Worm (Caenorhabditis elegans) whole organism, L1 larva: Measurements from ENCODE around the gene F53B3.6.

Experiments used
- C34B4.2 ChIP-seq: sonication (generic microtip); optimal IDR thresholded peaks from 2 replicates; lab custom pipeline; 2017; ENCODE audit warnings: mild to moderate bottlenecking, missing genetic modification characterization, missing compliant biosample characterization
- F16B12.6 ChIP-seq: fragments of 150-350 bp; optimal IDR thresholded peaks from 2 replicates; lab custom pipeline; 2014; ENCODE audit warnings: missing biosample characterization, missing genetic modification characterization
- Y116A8C.19 ChIP-seq: sonication (generic microtip); optimal IDR thresholded peaks from 2 replicates; lab custom pipeline; 2016; ENCODE audit warnings: missing compliant biosample characterization, missing genetic modification characterization, borderline replicate concordance
- aha-1 ChIP-seq: fragments of 150-350 bp; optimal IDR thresholded peaks from 2 replicates; lab custom pipeline; 2014; ENCODE audit warnings: missing biosample characterization, missing genetic modification characterization
- alr-1 ChIP-seq: fragments of 200-800 bp; sonication (Bioruptor generic); optimal IDR thresholded peaks from 2 replicates; lab custom pipeline; 2018; ENCODE audit warnings: borderline replicate concordance, mild to moderate bottlenecking, missing genetic modification characterization, missing compliant biosample characterization
- aly-2 ChIP-seq: fragments of 150-350 bp; optimal IDR thresholded peaks from 2 replicates; lab custom pipeline; 2014; ENCODE audit warnings: missing biosample characterization, missing genetic modification characterization
- blmp-1 ChIP-seq: fragments of 150-350 bp; optimal IDR thresholded peaks from 2 replicates; lab custom pipeline; 2014; ENCODE audit warnings: missing biosample characterization, missing genetic modification characterization
- ceh-63 ChIP-seq: fragments of 200-800 bp; sonication (Bioruptor generic); optimal IDR thresholded peaks from 2 replicates; lab custom pipeline; 2018; ENCODE audit warnings: mild to moderate bottlenecking, missing genetic modification characterization, missing compliant biosample characterization
- ceh-8 ChIP-seq: fragments of 200-800 bp; sonication (Bioruptor generic); optimal IDR thresholded peaks from 2 replicates; lab custom pipeline; 2018; ENCODE audit warnings: mild to moderate bottlenecking, missing genetic modification characterization, moderate library complexity, missing compliant biosample characterization
- ceh-82 ChIP-seq, 3 experiments: fragments of 150-350 bp in 1 of 3; sonication (generic microtip) in 2 of 3; optimal IDR thresholded peaks; 2 replicates each; lab custom pipeline; 2014 to 2017; ENCODE audit warnings: missing biosample characterization in 3 of 3, missing genetic modification characterization in 3 of 3
- ces-1 ChIP-seq: fragments of 150-350 bp; optimal IDR thresholded peaks from 2 replicates; lab custom pipeline; 2014; ENCODE audit warnings: missing biosample characterization, missing genetic modification reagents, missing genetic modification characterization
- efl-1 ChIP-seq, 4 experiments: fragments of 150-350 bp; optimal IDR thresholded peaks in 3 of 4; peaks in 1 of 4; 1 replicate in 1 of 4; 2 replicates in 3 of 4; lab custom pipeline; 2014; ENCODE audit warnings: missing biosample characterization in 2 of 4, missing genetic modification characterization in 2 of 4, missing genetic modification reagents in 2 of 4
- egl-27 ChIP-seq, 2 experiments: fragments of 150-350 bp in 1 of 2; sonication (generic microtip); optimal IDR thresholded peaks; 3 replicates each; lab custom pipeline; 2017 to 2018; ENCODE audit warnings: missing biosample characterization in 2 of 2, missing genetic modification characterization in 2 of 2, missing genetic modification reagents in 2 of 2
- elt-2 ChIP-seq: sonication (generic microtip); optimal IDR thresholded peaks from 2 replicates; lab custom pipeline; 2016; ENCODE audit warnings: missing genetic modification characterization, mild to moderate bottlenecking, inconsistent platforms, missing compliant biosample characterization, missing genetic modification reagents
- ets-5 ChIP-seq: fragments of 200-800 bp; sonication (Bioruptor generic); IDR thresholded peaks from 2 replicates; pipeline ENCODE4 v1.3.6; 2022; ENCODE audit warnings: missing genetic modification characterization, missing compliant biosample characterization
- fkh-4 ChIP-seq: sonication (generic microtip); optimal IDR thresholded peaks from 2 replicates; lab custom pipeline; 2016; ENCODE audit warnings: missing compliant biosample characterization, missing genetic modification characterization, borderline replicate concordance
- hlh-4 ChIP-seq: sonication (generic microtip); optimal IDR thresholded peaks from 2 replicates; lab custom pipeline; 2016; ENCODE audit warnings: mild to moderate bottlenecking, missing genetic modification characterization, missing compliant biosample characterization
- hpl-2 ChIP-seq: fragments of 150-350 bp; optimal IDR thresholded peaks from 2 replicates; lab custom pipeline; 2014; ENCODE audit warnings: missing biosample characterization, missing genetic modification reagents, missing genetic modification characterization
- isw-1 ChIP-seq: fragments of 200-800 bp; sonication (Bioruptor generic); IDR thresholded peaks from 2 replicates; pipeline ENCODE4 v1.3.6; 2022; ENCODE audit warnings: missing genetic modification characterization, missing compliant biosample characterization
- lin-14 ChIP-seq: fragments of 200-800 bp; sonication (Bioruptor generic); optimal IDR thresholded peaks from 2 replicates; lab custom pipeline; 2018; ENCODE audit warnings: mild to moderate bottlenecking, missing genetic modification characterization, moderate library complexity, missing compliant biosample characterization
- mab-9 ChIP-seq: fragments of 200-800 bp; sonication (Bioruptor generic); IDR thresholded peaks from 2 replicates; pipeline ENCODE4 v1.3.6; 2022; ENCODE audit warnings: missing genetic modification reagents, missing genetic modification characterization, missing compliant biosample characterization
- mdl-1 ChIP-seq, 2 experiments: fragments of 150-350 bp; optimal IDR thresholded peaks; 2 replicates each; lab custom pipeline; 2014 to 2017; ENCODE audit warnings: missing biosample characterization in 2 of 2, missing genetic modification characterization in 2 of 2, inconsistent platforms in 1 of 2
- mep-1 ChIP-seq: fragments of 150-350 bp; optimal IDR thresholded peaks from 2 replicates; lab custom pipeline; 2014; ENCODE audit warnings: missing biosample characterization, missing genetic modification characterization
- nhr-11 ChIP-seq: fragments of 150-350 bp; optimal IDR thresholded peaks from 2 replicates; lab custom pipeline; 2014; ENCODE audit warnings: missing biosample characterization, missing genetic modification characterization
- nhr-19 ChIP-seq: fragments of 200-800 bp; sonication (Bioruptor generic); conservative IDR thresholded peaks from 2 replicates; pipeline ENCODE4 v1.3.6; 2022; ENCODE audit warnings: missing genetic modification characterization, missing compliant biosample characterization
- nhr-28 ChIP-seq: fragments of 150-350 bp; optimal IDR thresholded peaks from 2 replicates; lab custom pipeline; 2014; ENCODE audit warnings: missing biosample characterization, missing genetic modification characterization
- nhr-47 ChIP-seq: sonication (generic microtip); optimal IDR thresholded peaks from 2 replicates; lab custom pipeline; 2016; ENCODE audit warnings: mild to moderate bottlenecking, missing genetic modification characterization, moderate library complexity, missing compliant biosample characterization
- nhr-77 ChIP-seq: fragments of 150-350 bp; optimal IDR thresholded peaks from 2 replicates; lab custom pipeline; 2014; ENCODE audit warnings: missing biosample characterization, missing genetic modification characterization
- nhr-84 ChIP-seq: sonication (generic microtip); optimal IDR thresholded peaks from 2 replicates; lab custom pipeline; 2017; ENCODE audit warnings: missing biosample characterization, missing genetic modification characterization
- nhr-85 ChIP-seq: sonication (generic microtip); peaks from one replicate; lab custom pipeline; 2016; ENCODE audit warnings: missing genetic modification characterization, inconsistent platforms, missing compliant biosample characterization
- nhr-90 ChIP-seq: sonication (generic microtip); optimal IDR thresholded peaks from 2 replicates; lab custom pipeline; 2016; ENCODE audit warnings: mild to moderate bottlenecking, missing genetic modification characterization, missing compliant biosample characterization; ENCODE audit not compliant: poor library complexity
- pax-3 ChIP-seq: fragments of 200-800 bp; sonication (Bioruptor generic); optimal IDR thresholded peaks from 2 replicates; lab custom pipeline; 2018; ENCODE audit warnings: mild to moderate bottlenecking, missing genetic modification characterization, moderate library complexity, missing compliant biosample characterization
- pqm-1 ChIP-seq: sonication (generic microtip); optimal IDR thresholded peaks from 3 replicates; lab custom pipeline; 2017; ENCODE audit warnings: missing biosample characterization, missing genetic modification characterization
- rnt-1 ChIP-seq: sonication (generic microtip); optimal IDR thresholded peaks from 2 replicates; lab custom pipeline; 2016; ENCODE audit warnings: mild to moderate bottlenecking, missing genetic modification characterization, moderate library complexity, missing compliant biosample characterization
- skn-1 ChIP-seq: fragments of 150-350 bp; optimal IDR thresholded peaks from 2 replicates; lab custom pipeline; 2014; ENCODE audit warnings: missing biosample characterization, missing genetic modification characterization
- snu-23 ChIP-seq: sonication (generic microtip); optimal IDR thresholded peaks from 2 replicates; lab custom pipeline; 2016; ENCODE audit warnings: missing genetic modification characterization, missing compliant biosample characterization
- sptf-1 ChIP-seq: fragments of 150-350 bp; optimal IDR thresholded peaks from 2 replicates; lab custom pipeline; 2014; ENCODE audit warnings: missing biosample characterization, missing genetic modification characterization
- sup-37 ChIP-seq: fragments of 200-800 bp; sonication (Bioruptor generic); optimal IDR thresholded peaks from 2 replicates; lab custom pipeline; 2018; ENCODE audit warnings: mild to moderate bottlenecking, missing genetic modification characterization, missing compliant biosample characterization
- tbx-2 ChIP-seq: sonication (generic microtip); optimal IDR thresholded peaks from 2 replicates; lab custom pipeline; 2016; ENCODE audit warnings: missing genetic modification characterization, missing compliant biosample characterization
- tlp-1 ChIP-seq: fragments of 150-350 bp; optimal IDR thresholded peaks from 2 replicates; lab custom pipeline; 2014; ENCODE audit warnings: missing biosample characterization, missing genetic modification characterization
- unc-130 ChIP-seq: fragments of 150-350 bp; optimal IDR thresholded peaks from 2 replicates; lab custom pipeline; 2017; ENCODE audit warnings: missing biosample characterization, missing genetic modification characterization, inconsistent platforms
- unc-62 ChIP-seq: fragments of 150-350 bp; optimal IDR thresholded peaks from 2 replicates; lab custom pipeline; 2014; ENCODE audit warnings: missing biosample characterization, missing genetic modification reagents, missing genetic modification characterization
- unc-86 ChIP-seq: sonication (generic microtip); optimal IDR thresholded peaks from 2 replicates; lab custom pipeline; 2016; ENCODE audit warnings: missing genetic modification characterization, missing compliant biosample characterization
- unc-98 ChIP-seq: fragments of 200-800 bp; sonication (Bioruptor generic); IDR thresholded peaks from 2 replicates; pipeline ENCODE4 v1.3.6; 2022; ENCODE audit warnings: missing genetic modification characterization, missing compliant biosample characterization
- vab-15 ChIP-seq: sonication (generic microtip); optimal IDR thresholded peaks from 2 replicates; lab custom pipeline; 2017; ENCODE audit warnings: missing genotype, mild to moderate bottlenecking, missing genetic modification characterization, missing compliant biosample characterization
- xbp-1 ChIP-seq: sonication (generic microtip); optimal IDR thresholded peaks from 2 replicates; lab custom pipeline; 2016; ENCODE audit warnings: missing genetic modification characterization, missing compliant biosample characterization
- zip-4 ChIP-seq: fragments of 200-800 bp; sonication (Bioruptor generic); optimal IDR thresholded peaks from 2 replicates; lab custom pipeline; 2018; ENCODE audit warnings: mild to moderate bottlenecking, missing genetic modification characterization, moderate library complexity, missing compliant biosample characterization
- ztf-11 ChIP-seq, 2 experiments: sonication (generic microtip); optimal IDR thresholded peaks; 2 replicates each; lab custom pipeline; 2016 to 2017; ENCODE audit warnings: missing genetic modification characterization in 2 of 2, missing biosample characterization in 1 of 2, missing compliant biosample characterization in 1 of 2
- ztf-4 ChIP-seq: fragments of 150-350 bp; optimal IDR thresholded peaks from 2 replicates; lab custom pipeline; 2014; ENCODE audit warnings: missing biosample characterization, missing genetic modification characterization

F53B3.6 gene

DNA sequence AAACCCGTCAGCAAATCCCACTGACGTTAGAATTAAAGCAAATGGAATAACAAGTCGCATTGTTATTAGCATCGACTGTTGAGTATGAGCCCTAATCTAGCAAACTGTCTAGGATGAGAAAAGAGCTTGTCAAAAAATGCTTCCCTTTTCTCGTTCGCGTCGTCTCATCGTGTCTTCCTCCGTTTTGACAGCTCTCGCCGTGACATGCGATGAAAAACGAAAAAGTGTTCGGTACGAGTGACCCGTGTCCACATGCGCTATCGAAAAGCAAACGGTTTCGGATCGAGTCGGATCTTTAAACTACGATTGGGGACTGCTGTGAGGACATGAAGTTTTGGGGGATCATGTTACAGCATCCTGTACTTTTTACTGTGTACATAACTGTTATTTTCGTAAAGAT lies 1.7 kb upstream of the F53B3.6 start, which contains the start of gene comt-1:
comt-1 (minus strand) TSS at position 101 of the 400 bp plus-strand sequence.
- TF ChIP-seq unc-130 (tag; lab: Kevin White, UChicago) (no peak), nhr-85 (tag; lab: Kevin White, UChicago) (peak; percentile 28), C34B4.2 (no peak), F16B12.6 (no peak), sup-37 (no peak), pqm-1 (tag; lab: Kevin White, UChicago) (no peak), Y116A8C.19 (tag; lab: Kevin White, UChicago) (no peak)

DNA sequence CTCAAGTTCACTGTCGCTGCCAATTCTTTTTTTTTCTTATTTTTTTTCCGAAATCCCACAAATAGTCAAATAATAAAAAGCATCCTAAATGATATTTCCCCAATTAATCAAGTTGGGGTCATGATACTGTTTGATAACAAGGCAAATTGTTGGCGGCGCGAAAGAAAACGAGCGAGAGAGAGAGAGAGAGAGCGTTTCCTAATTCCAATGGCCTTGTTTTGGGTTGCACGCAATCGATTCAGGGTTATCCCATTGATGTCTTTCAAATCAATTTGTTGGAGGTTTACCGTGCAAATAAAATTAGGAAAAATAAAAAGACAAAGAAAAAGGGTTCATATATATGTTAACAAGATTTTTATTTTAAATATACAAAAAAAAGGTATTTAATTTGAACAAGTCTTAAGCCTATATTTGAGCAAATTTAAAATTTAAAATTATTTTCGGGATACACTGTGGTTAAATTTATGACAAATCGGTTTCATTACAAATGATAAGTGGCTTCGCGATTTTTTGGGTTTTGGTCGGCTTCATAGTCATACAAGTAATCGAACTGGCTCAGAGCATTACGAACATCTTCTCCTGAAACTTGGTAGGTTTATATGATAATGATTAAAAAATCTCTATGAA lies 1.7 kb downstream of the F53B3.6 start:
- TF ChIP-seq alr-1 (tag; lab: Kevin White, UChicago): no peak
- TF ChIP-seq vab-15 (tag; lab: Kevin White, UChicago): no peak
- TF ChIP-seq ets-5 (GFP tag; lab: Robert Waterston, UW): no peak
- no peak for TF ChIP-seq xbp-1 (tag; lab: Kevin White, UChicago)
- TF ChIP-seq C34B4.2: no peak
- no peak for TF ChIP-seq sptf-1
- no peak for TF ChIP-seq nhr-28 (tag; lab: Kevin White, UChicago)
- peak; percentile 23 for TF ChIP-seq nhr-90 (tag; lab: Kevin White, UChicago)
- TF ChIP-seq aly-2 (tag; lab: Kevin White, UChicago): no peak
- TF ChIP-seq mab-9 (GFP tag; lab: Robert Waterston, UW): no peak
- TF ChIP-seq nhr-85 (tag; lab: Kevin White, UChicago): peak; percentile 85
- no peak for TF ChIP-seq ceh-8 (GFP tag; lab: Kevin White, UChicago)
- no peak for TF ChIP-seq F16B12.6
- TF ChIP-seq nhr-47 (tag; lab: Kevin White, UChicago): no peak
- no peak for TF ChIP-seq zip-4 (GFP tag; lab: Kevin White, UChicago)
- TF ChIP-seq elt-2 (tag; lab: Kevin White, UChicago): no peak
- peak; percentile 60 for TF ChIP-seq blmp-1
- TF ChIP-seq ceh-63 (GFP tag; lab: Kevin White, UChicago): no peak
- no peak for TF ChIP-seq unc-98 (GFP tag; lab: Robert Waterston, UW)
- no peak for TF ChIP-seq nhr-77 (tag; lab: Kevin White, UChicago)
- no peak for TF ChIP-seq egl-27 (tag; optimal IDR thresholded peaks at IDR 0.05; lab: Kevin White, UChicago)
- no peak for TF ChIP-seq pax-3
- peak; percentile 38 for TF ChIP-seq ztf-4 (tag; lab: Kevin White, UChicago)
- TF ChIP-seq unc-62: no peak
- no peak for TF ChIP-seq efl-1 (optimal IDR thresholded peaks at IDR 0.05; lab: Kevin White, UChicago)
- no peak for TF ChIP-seq efl-1 (GFP tag; optimal IDR thresholded peaks at IDR 0.05 in 1 of 2; lab: Kevin White, UChicago)
- peak; percentile 32 for TF ChIP-seq mep-1
- TF ChIP-seq rnt-1: no peak
- TF ChIP-seq fkh-4 (tag; lab: Kevin White, UChicago): no peak
- no peak for TF ChIP-seq ces-1 (GFP tag; lab: Kevin White, UChicago)
- TF ChIP-seq mdl-1 (tag; optimal IDR thresholded peaks at IDR 0.05; lab: Kevin White, UChicago): no peak
- TF ChIP-seq Y116A8C.19 (tag; lab: Kevin White, UChicago): no peak
- no peak for TF ChIP-seq lin-14 (GFP tag; lab: Kevin White, UChicago)
- no peak for TF ChIP-seq nhr-11 (tag; lab: Kevin White, UChicago)
- no peak for TF ChIP-seq unc-86 (tag; lab: Kevin White, UChicago)
- TF ChIP-seq snu-23: peak; percentile 48
- no peak for TF ChIP-seq tlp-1
- no peak for TF ChIP-seq unc-130 (tag; lab: Kevin White, UChicago)
- TF ChIP-seq ztf-11 (tag; optimal IDR thresholded peaks at IDR 0.05; lab: Kevin White, UChicago): no peak
- TF ChIP-seq tbx-2: no peak
- no peak for TF ChIP-seq hpl-2 (GFP tag; lab: Kevin White, UChicago)
- no peak for TF ChIP-seq skn-1 (tag; lab: Kevin White, UChicago)
- TF ChIP-seq ceh-82 (tag; optimal IDR thresholded peaks at IDR 0.05; lab: Kevin White, UChicago): no peak
- TF ChIP-seq hlh-4 (tag; lab: Kevin White, UChicago): no peak
- peak; percentile 13 for TF ChIP-seq nhr-19 (GFP tag; lab: Robert Waterston, UW)
- no peak for TF ChIP-seq aha-1 (tag; lab: Kevin White, UChicago)
- TF ChIP-seq isw-1 (GFP tag; lab: Robert Waterston, UW): no peak
- TF ChIP-seq nhr-84 (tag; lab: Kevin White, UChicago): no peak
